Worm (Caenorhabditis elegans): Measurements from ENCODE around the gene anmt-2.

ce11 chrIII:6105897-6106296, 51.7 kb downstream of the anmt-2 start:
- TF ChIP-seq tab-1 (GFP tag; IDR thresholded peaks at IDR 0.05) (no peak), med-1 (GFP tag; optimal IDR thresholded peaks at IDR 0.05; ENCODE audit: insufficient read depth) (no peak), klf-2 (GFP tag; conservative IDR thresholded peaks at IDR 0.05) (no peak), ref-1 (GFP tag; conservative IDR thresholded peaks at IDR 0.05) (no peak), ztf-23 (GFP tag; IDR thresholded peaks at IDR 0.05) (no peak), flt-1 (GFP tag; IDR thresholded peaks at IDR 0.05) (no peak), T22C8.4 (GFP tag; IDR thresholded peaks at IDR 0.05) (no peak), ztf-29 (GFP tag; IDR thresholded peaks at IDR 0.05) (no peak)

All from whole organism, midembryonic.